Worm (Caenorhabditis elegans) whole organism, L1 larva: Measurements from ENCODE around the gene K06G5.3.

Experiments used
- aha-1 ChIP-seq: fragments of 150-350 bp; optimal IDR thresholded peaks from 2 replicates; lab custom pipeline; 2014; ENCODE audit warnings: missing biosample characterization, missing genetic modification characterization
- ceh-8 ChIP-seq: fragments of 200-800 bp; sonication (Bioruptor generic); optimal IDR thresholded peaks from 2 replicates; lab custom pipeline; 2018; ENCODE audit warnings: mild to moderate bottlenecking, missing genetic modification characterization, moderate library complexity, missing compliant biosample characterization
- dpl-1 ChIP-seq, 3 experiments: fragments of 150-350 bp in 2 of 3; sonication (generic microtip) in 1 of 3; optimal IDR thresholded peaks; 2 replicates each; lab custom pipeline; 2014 to 2017; ENCODE audit warnings: missing biosample characterization in 3 of 3, missing genetic modification characterization in 3 of 3, missing genetic modification reagents in 3 of 3
- egl-27 ChIP-seq, 2 experiments: fragments of 150-350 bp in 1 of 2; sonication (generic microtip); optimal IDR thresholded peaks; 3 replicates each; lab custom pipeline; 2017 to 2018; ENCODE audit warnings: missing biosample characterization in 2 of 2, missing genetic modification characterization in 2 of 2, missing genetic modification reagents in 2 of 2
- elt-3 ChIP-seq, 6 experiments: fragments of 150-350 bp in 1 of 6; sonication (generic microtip); optimal IDR thresholded peaks; 2 replicates each; lab custom pipeline; 2017 to 2018; ENCODE audit warnings: missing biosample characterization in 6 of 6, missing genetic modification characterization in 6 of 6, inconsistent platforms in 1 of 6
- fkh-10 ChIP-seq: sonication (generic microtip); optimal IDR thresholded peaks from 2 replicates; lab custom pipeline; 2017; ENCODE audit warnings: missing biosample characterization, missing genetic modification reagents, missing genetic modification characterization
- lsy-2 ChIP-seq, 2 experiments: fragments of 150-350 bp; optimal IDR thresholded peaks; 2 replicates each; lab custom pipeline; 2014; ENCODE audit warnings: missing biosample characterization in 2 of 2, missing genetic modification characterization in 2 of 2
- mef-2 ChIP-seq: fragments of 150-350 bp; optimal IDR thresholded peaks from 2 replicates; lab custom pipeline; 2014; ENCODE audit warnings: missing biosample characterization, missing genetic modification characterization
- nhr-11 ChIP-seq: fragments of 150-350 bp; optimal IDR thresholded peaks from 2 replicates; lab custom pipeline; 2014; ENCODE audit warnings: missing biosample characterization, missing genetic modification characterization
- nhr-77 ChIP-seq: fragments of 150-350 bp; optimal IDR thresholded peaks from 2 replicates; lab custom pipeline; 2014; ENCODE audit warnings: missing biosample characterization, missing genetic modification characterization
- skn-1 ChIP-seq: fragments of 150-350 bp; optimal IDR thresholded peaks from 2 replicates; lab custom pipeline; 2014; ENCODE audit warnings: missing biosample characterization, missing genetic modification characterization
- sup-37 ChIP-seq: fragments of 200-800 bp; sonication (Bioruptor generic); optimal IDR thresholded peaks from 2 replicates; lab custom pipeline; 2018; ENCODE audit warnings: mild to moderate bottlenecking, missing genetic modification characterization, missing compliant biosample characterization
- unc-62 ChIP-seq: fragments of 150-350 bp; optimal IDR thresholded peaks from 2 replicates; lab custom pipeline; 2014; ENCODE audit warnings: missing biosample characterization, missing genetic modification reagents, missing genetic modification characterization
- unc-86 ChIP-seq: sonication (generic microtip); optimal IDR thresholded peaks from 2 replicates; lab custom pipeline; 2016; ENCODE audit warnings: missing genetic modification characterization, missing compliant biosample characterization

- TF ChIP-seq dpl-1 (GFP tag; optimal IDR thresholded peaks at IDR 0.05; lab: Kevin White, UChicago) (no peak), lsy-2 (tag; optimal IDR thresholded peaks at IDR 0.05; lab: Kevin White, UChicago) (peak in 1 of 2 experiments; percentile 54), elt-3 (tag; optimal IDR thresholded peaks at IDR 0.05; lab: Kevin White, UChicago) (no peak), egl-27 (tag; optimal IDR thresholded peaks at IDR 0.05; lab: Kevin White, UChicago) (no peak), nhr-11 (tag; lab: Kevin White, UChicago) (no peak), unc-86 (tag; lab: Kevin White, UChicago) (no peak), unc-62 (GFP tag; lab: Kevin White, UChicago) (no peak), nhr-77 (tag; lab: Kevin White, UChicago) (no peak), fkh-10 (GFP tag; lab: Kevin White, UChicago) (no peak), skn-1 (tag; lab: Kevin White, UChicago) (no peak), aha-1 (tag; lab: Kevin White, UChicago) (no peak), mef-2 (tag; lab: Kevin White, UChicago) (no peak), ceh-8 (GFP tag; lab: Kevin White, UChicago) (no peak), sup-37 (GFP tag; lab: Kevin White, UChicago) (no peak)
Observed at ce11 chrX:14194251-14194650, 28.8 kb downstream of the K06G5.3 start.
